Fruit fly (Drosophila melanogaster): ENCODE measurements around the gene Anp.

DNA sequence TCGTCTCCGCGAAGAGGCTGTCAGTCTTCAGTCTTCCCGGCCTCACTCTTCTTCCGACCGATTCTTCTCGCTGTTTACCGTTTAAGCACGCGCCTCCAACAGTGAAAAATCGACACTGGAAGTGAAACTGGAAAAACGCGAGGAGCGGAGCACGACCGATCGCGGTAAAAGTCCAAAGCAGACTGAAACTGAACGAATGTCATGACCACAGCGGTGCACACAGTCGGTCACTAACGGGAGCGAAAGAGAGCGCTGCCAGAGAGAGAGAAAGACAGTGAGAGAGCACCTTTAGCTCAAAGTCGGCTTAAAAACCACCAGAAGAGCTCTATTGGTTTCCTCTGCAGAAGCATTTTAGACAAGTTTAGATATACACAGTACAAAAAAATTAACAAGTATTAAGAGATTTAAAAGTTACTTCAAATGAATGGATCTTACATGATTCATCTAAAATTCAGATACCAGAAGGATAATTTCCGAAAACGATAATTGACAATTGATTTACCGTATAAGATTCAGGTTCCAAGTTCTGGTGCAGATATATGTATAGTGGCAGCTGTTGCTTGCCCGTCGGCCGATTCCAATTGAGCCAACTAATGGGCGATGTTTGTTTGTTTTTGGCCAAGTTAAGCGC is 49.3 kb upstream of the Anp start, which contains the start of gene CG11498:
- no peak for TF ChIP-seq bab1 (GFP tag; optimal IDR thresholded peaks at IDR 0.05)
- TF ChIP-seq ovo (GFP tag; optimal IDR thresholded peaks at IDR 0.05) = no peak
- TF ChIP-seq pad (GFP tag; optimal IDR thresholded peaks at IDR 0.05) = no peak
- no peak for TF ChIP-seq Mnt (GFP tag; optimal IDR thresholded peaks at IDR 0.05)
- no peak for TF ChIP-seq CG1620 (GFP tag; optimal IDR thresholded peaks at IDR 0.05)
- TF ChIP-seq Crg-1 (GFP tag; optimal IDR thresholded peaks at IDR 0.05) = no peak
- TF ChIP-seq CG5204 (GFP tag; optimal IDR thresholded peaks at IDR 0.05) = no peak
- TF ChIP-seq kay (GFP tag; ENCODE audit: borderline replicate concordance) = no peak
- no peak for TF ChIP-seq CG11617 (GFP tag; optimal IDR thresholded peaks at IDR 0.05)
- TF ChIP-seq tj (GFP tag; optimal IDR thresholded peaks at IDR 0.05) = no peak
- TF ChIP-seq CG33017 (tag; optimal IDR thresholded peaks at IDR 0.05) = no peak
- no peak for TF ChIP-seq CG7101 (tag; optimal IDR thresholded peaks at IDR 0.05)
